Worm (Caenorhabditis elegans): Measurements from ENCODE around the gene mtm-9.

ce11 chrV:3773618-3774017 is 30.2 kb downstream of the mtm-9 start:
- no peak for TF ChIP-seq F39B2.1 (GFP tag; IDR thresholded peaks at IDR 0.05)
- TF ChIP-seq ceh-58 (GFP tag; IDR thresholded peaks at IDR 0.05), result no peak
- TF ChIP-seq snpc-1.3 (tag; optimal IDR thresholded peaks at IDR 0.05; ENCODE audit: insufficient read depth), result no peak
- no peak for TF ChIP-seq him-1 (tag; optimal IDR thresholded peaks at IDR 0.05)
- no peak for TF ChIP-seq ztf-28 (GFP tag; IDR thresholded peaks at IDR 0.05)
- TF ChIP-seq snpc-4 (GFP tag; optimal IDR thresholded peaks at IDR 0.05), result no peak
- TF ChIP-seq snpc-4 (tag; optimal IDR thresholded peaks at IDR 0.05), result no peak
- TF ChIP-seq ama-1 (optimal IDR thresholded peaks at IDR 0.05), result no peak
- no peak for TF ChIP-seq ama-1 (GFP tag; optimal IDR thresholded peaks at IDR 0.05)
- no peak for TF ChIP-seq fkh-3 (tag; optimal IDR thresholded peaks at IDR 0.05)
- no peak for TF ChIP-seq ZK185.1 (tag; optimal IDR thresholded peaks at IDR 0.05; ENCODE audit: poor library complexity, severe bottlenecking)
- no peak for TF ChIP-seq efl-1 (GFP tag; optimal IDR thresholded peaks at IDR 0.05)
- TF ChIP-seq atf-7 (tag; optimal IDR thresholded peaks at IDR 0.05), result no peak
